Worm (Caenorhabditis elegans): ENCODE data around the gene cpg-4.

Gene cpg-4

ce11 chrV:6030559-6030975 lies 34.4 kb downstream of the cpg-4 start (continued):
- no peak for TF ChIP-seq nhr-232 (tag; optimal IDR thresholded peaks at IDR 0.05)
- TF ChIP-seq elt-4 (tag; optimal IDR thresholded peaks at IDR 0.05), result no peak
- no peak for TF ChIP-seq unc-86 (tag; optimal IDR thresholded peaks at IDR 0.05)
- no peak for TF ChIP-seq madf-2 (tag; optimal IDR thresholded peaks at IDR 0.05)
- TF ChIP-seq pqm-1 (tag; optimal IDR thresholded peaks at IDR 0.05), result no peak
- TF ChIP-seq ceh-22 (tag; optimal IDR thresholded peaks at IDR 0.05), result no peak
- TF ChIP-seq ceh-18 (tag; optimal IDR thresholded peaks at IDR 0.05), result peak; percentile 78
- TF ChIP-seq hlh-8 (tag; optimal IDR thresholded peaks at IDR 0.05), result no peak
- TF ChIP-seq unc-3 (GFP tag; conservative IDR thresholded peaks at IDR 0.05), result no peak
- TF ChIP-seq unc-3 (tag; optimal IDR thresholded peaks at IDR 0.05), result no peak
- no peak for TF ChIP-seq ceh-19 (GFP tag; optimal IDR thresholded peaks at IDR 0.05)
- no peak for TF ChIP-seq K09A11.1 (tag; optimal IDR thresholded peaks at IDR 0.05; ENCODE audit: insufficient read depth)
- TF ChIP-seq C08G9.2 (tag; optimal IDR thresholded peaks at IDR 0.05), result peak; percentile 32
- no peak for TF ChIP-seq ceh-9 (tag; optimal IDR thresholded peaks at IDR 0.05)
- TF ChIP-seq mec-3 (tag; optimal IDR thresholded peaks at IDR 0.05; ENCODE audit: borderline replicate concordance), result no peak
- TF ChIP-seq ceh-48 (tag; optimal IDR thresholded peaks at IDR 0.05), result no peak
- TF ChIP-seq tbx-2 (tag; optimal IDR thresholded peaks at IDR 0.05), result peak; percentile 22
- TF ChIP-seq tbx-7 (tag; optimal IDR thresholded peaks at IDR 0.05), result no peak
- TF ChIP-seq pros-1 (tag; optimal IDR thresholded peaks at IDR 0.05), result no peak
- no peak for TF ChIP-seq ets-4 (tag; optimal IDR thresholded peaks at IDR 0.05)
- TF ChIP-seq unc-42 (tag; optimal IDR thresholded peaks at IDR 0.05), result peak; percentile 24
- no peak for TF ChIP-seq ceh-24 (tag; optimal IDR thresholded peaks at IDR 0.05)
- TF ChIP-seq hlh-13 (GFP tag; optimal IDR thresholded peaks at IDR 0.05), result no peak
- TF ChIP-seq pax-1 (tag; optimal IDR thresholded peaks at IDR 0.05), result no peak
- TF ChIP-seq fkh-10 (GFP tag; optimal IDR thresholded peaks at IDR 0.05), result no peak
- no peak for TF ChIP-seq ceh-2 (tag; optimal IDR thresholded peaks at IDR 0.05)
- peak; percentile 10 for TF ChIP-seq nfya-1 (tag; optimal IDR thresholded peaks at IDR 0.05)
- no peak for TF ChIP-seq ceh-6 (GFP tag; optimal IDR thresholded peaks at IDR 0.05)
- TF ChIP-seq T23F11.4 (GFP tag; optimal IDR thresholded peaks at IDR 0.05), result no peak
- no peak for TF ChIP-seq C38D4.7 (GFP tag; optimal IDR thresholded peaks at IDR 0.05)
- peak; percentile 68 for TF ChIP-seq unc-55 (GFP tag; optimal IDR thresholded peaks at IDR 0.05)
- TF ChIP-seq F13H6.1 (tag; optimal IDR thresholded peaks at IDR 0.05), result no peak
- TF ChIP-seq che-1 (tag; optimal IDR thresholded peaks at IDR 0.05), result no peak
- TF ChIP-seq pat-9 (tag; optimal IDR thresholded peaks at IDR 0.05), result no peak
- TF ChIP-seq K02D7.2 (tag; optimal IDR thresholded peaks at IDR 0.05), result no peak
- TF ChIP-seq dve-1 (tag; optimal IDR thresholded peaks at IDR 0.05), result no peak
- no peak for TF ChIP-seq pag-3 (tag; optimal IDR thresholded peaks at IDR 0.05; ENCODE audit: borderline replicate concordance)

- no peak for TF ChIP-seq mec-3 (tag; optimal IDR thresholded peaks at IDR 0.05; ENCODE audit: borderline replicate concordance)
- no peak for TF ChIP-seq madf-2 (tag; optimal IDR thresholded peaks at IDR 0.05)
- no peak for TF ChIP-seq ceh-2 (tag; optimal IDR thresholded peaks at IDR 0.05)
- no peak for TF ChIP-seq C08G9.2 (tag; optimal IDR thresholded peaks at IDR 0.05)
- TF ChIP-seq gmeb-2 (tag; optimal IDR thresholded peaks at IDR 0.05), result no peak
- TF ChIP-seq ceh-45 (GFP tag; IDR thresholded peaks at IDR 0.05), result no peak
- no peak for TF ChIP-seq ceh-30 (tag; optimal IDR thresholded peaks at IDR 0.05)
- TF ChIP-seq elt-4 (tag; optimal IDR thresholded peaks at IDR 0.05), result no peak
- no peak for TF ChIP-seq ceh-18 (tag; optimal IDR thresholded peaks at IDR 0.05)
- TF ChIP-seq tbx-7 (tag; optimal IDR thresholded peaks at IDR 0.05), result no peak
- no peak for TF ChIP-seq ama-1 (optimal IDR thresholded peaks at IDR 0.05)
- no peak for TF ChIP-seq pag-3 (tag; optimal IDR thresholded peaks at IDR 0.05; ENCODE audit: borderline replicate concordance)
- TF ChIP-seq K09A11.1 (tag; optimal IDR thresholded peaks at IDR 0.05; ENCODE audit: insufficient read depth), result no peak
- TF ChIP-seq fkh-10 (GFP tag; optimal IDR thresholded peaks at IDR 0.05), result no peak
- TF ChIP-seq unc-42 (tag; optimal IDR thresholded peaks at IDR 0.05), result no peak
- no peak for TF ChIP-seq K02D7.2 (tag; optimal IDR thresholded peaks at IDR 0.05)
- no peak for TF ChIP-seq pros-1 (tag; optimal IDR thresholded peaks at IDR 0.05)
- TF ChIP-seq npax-4 (tag; optimal IDR thresholded peaks at IDR 0.05), result no peak
These were observed 35.4 kb downstream of the cpg-4 start for ce11 chrV:6031585-6031984.

Data from whole organism, late embryonic.